Worm (Caenorhabditis elegans) whole organism, young adult: Measurements from ENCODE around the gene F38A5.8.

Experiments used
- ama-1 ChIP-seq, 3 experiments: fragments of 150-350 bp in 1 of 3; sonication (generic microtip) in 2 of 3; optimal IDR thresholded peaks; 2 replicates each; lab custom pipeline; 2014 to 2018; ENCODE audit warnings: missing biosample characterization in 2 of 3, missing genetic modification characterization in 2 of 3, missing genetic modification reagents in 2 of 3
- dpff-1 ChIP-seq: sonication (generic microtip); optimal IDR thresholded peaks from 2 replicates; lab custom pipeline; 2017; ENCODE audit warnings: mild to moderate bottlenecking, missing genetic modification characterization, missing compliant biosample characterization
- hmg-1.2 ChIP-seq: fragments of 200-800 bp; sonication (Bioruptor generic); IDR thresholded peaks from 2 replicates; pipeline ENCODE4 v1.3.6; 2022; ENCODE audit warnings: missing genetic modification reagents, missing genetic modification characterization, missing compliant biosample characterization
- sdz-38 ChIP-seq: sonication (generic microtip); optimal IDR thresholded peaks from 2 replicates; lab custom pipeline; 2016; ENCODE audit warnings: missing genotype, missing genetic modification characterization, missing compliant biosample characterization
- snpc-1.3 ChIP-seq: sonication (generic microtip); optimal IDR thresholded peaks from 2 replicates; lab custom pipeline; 2017; ENCODE audit warnings: missing genetic modification characterization, mild to moderate bottlenecking, missing compliant biosample characterization, antibody characterized with exemption, moderate library complexity, missing genotype, missing genetic modification reagents; ENCODE audit not compliant: insufficient read depth
- tlf-1 ChIP-seq: fragments of 200-800 bp; sonication (Bioruptor generic); optimal IDR thresholded peaks from 2 replicates; lab custom pipeline; 2018; ENCODE audit warnings: mild to moderate bottlenecking, missing genetic modification characterization, missing compliant biosample characterization

The F38A5.8 gene

ce11 chrIV:6648625-6649024, 49.1 kb downstream of the F38A5.8 start:
- no peak for TF ChIP-seq ama-1 (optimal IDR thresholded peaks at IDR 0.05; lab: Kevin White, UChicago)
- no peak for TF ChIP-seq ama-1 (GFP tag; optimal IDR thresholded peaks at IDR 0.05; lab: Kevin White, UChicago)
- no peak for TF ChIP-seq tlf-1 (GFP tag; lab: Kevin White, UChicago)
- no peak for TF ChIP-seq dpff-1 (tag; lab: Kevin White, UChicago)
- TF ChIP-seq sdz-38 = no peak
- TF ChIP-seq hmg-1.2 (GFP tag; lab: Robert Waterston, UW) = peak; percentile 77
- no peak for TF ChIP-seq snpc-1.3
